Fruit fly (Drosophila melanogaster) whole organism, embryonic: ENCODE results near the gene TfIIFbeta.
A peak's percentile ranks its signal among the peaks of the same experiment; 100 is the strongest.

ENCODE experiments used
- Adf1 ChIP-seq: fragments of 200-800 bp; sonication (Bioruptor generic); IDR thresholded peaks from 2 replicates; pipeline ENCODE4 v1.3.6; 2022; ENCODE audit warnings: missing biosample characterization, missing genetic modification characterization
- BtbVII ChIP-seq: fragments of 200-800 bp; sonication (Bioruptor generic); optimal IDR thresholded peaks from 3 replicates; lab custom pipeline; 2017; ENCODE audit warnings: missing biosample characterization, mild to moderate bottlenecking, missing genetic modification characterization
- CG10321 ChIP-seq: fragments of 200-800 bp; sonication (Bioruptor generic); IDR thresholded peaks from 2 replicates; pipeline ENCODE4 v1.3.6; 2022; ENCODE audit warnings: missing biosample characterization, missing genetic modification characterization
- CG11696 ChIP-seq: fragments of 200-800 bp; sonication (Bioruptor generic); IDR thresholded peaks from 2 replicates; pipeline ENCODE4 v1.3.6; 2022; ENCODE audit warnings: missing biosample characterization, missing genetic modification characterization
- CG12104 ChIP-seq: fragments of 200-800 bp; sonication (Bioruptor generic); optimal IDR thresholded peaks from 3 replicates; lab custom pipeline; 2016; ENCODE audit warnings: missing biosample characterization, missing genetic modification characterization
- CG12155 ChIP-seq: fragments of 200-800 bp; sonication (Bioruptor generic); optimal IDR thresholded peaks from 3 replicates; lab custom pipeline; 2016; ENCODE audit warnings: missing biosample characterization, missing genetic modification characterization
- CG12299 ChIP-seq: fragments of 200-800 bp; sonication (Bioruptor generic); optimal IDR thresholded peaks from 2 replicates; lab custom pipeline; 2018; ENCODE audit warnings: missing biosample characterization, mild to moderate bottlenecking, missing genetic modification characterization
- CG12942 ChIP-seq: fragments of 200-800 bp; sonication (Bioruptor generic); optimal IDR thresholded peaks from 3 replicates; lab custom pipeline; 2016; ENCODE audit warnings: missing biosample characterization, missing genetic modification characterization
- CG14710 ChIP-seq: fragments of 200-800 bp; sonication (Bioruptor generic); optimal IDR thresholded peaks from 3 replicates; lab custom pipeline; 2019; ENCODE audit warnings: missing biosample characterization, mild to moderate bottlenecking, missing genetic modification characterization, moderate library complexity
- CG1647 ChIP-seq: fragments of 200-800 bp; sonication (Bioruptor generic); optimal IDR thresholded peaks from 3 replicates; lab custom pipeline; 2016; ENCODE audit warnings: missing biosample characterization, missing genetic modification characterization
- CG17568 ChIP-seq: fragments of 200-800 bp; sonication (Bioruptor generic); optimal IDR thresholded peaks from 2 replicates; lab custom pipeline; 2018; ENCODE audit warnings: missing biosample characterization, mild to moderate bottlenecking, missing genetic modification characterization, moderate library complexity
- CG2875 ChIP-seq: fragments of 200-800 bp; sonication (Bioruptor generic); optimal IDR thresholded peaks from 2 replicates; lab custom pipeline; 2017; ENCODE audit warnings: missing biosample characterization, mild to moderate bottlenecking, missing genetic modification characterization, missing genetic modification reagents
- CG31224 ChIP-seq: fragments of 200-800 bp; sonication (Bioruptor generic); IDR thresholded peaks from 2 replicates; pipeline ENCODE4 v1.3.6; 2022; ENCODE audit warnings: missing biosample characterization, missing genetic modification characterization
- CG31388 ChIP-seq: fragments of 200-800 bp; sonication (Bioruptor generic); optimal IDR thresholded peaks from 2 replicates; lab custom pipeline; 2016; ENCODE audit warnings: missing biosample characterization, missing genetic modification characterization
- CG31441 ChIP-seq: fragments of 200-800 bp; sonication (Bioruptor generic); IDR thresholded peaks from 2 replicates; pipeline ENCODE4 v1.3.6; 2022; ENCODE audit warnings: missing biosample characterization, missing genetic modification characterization
- CG34224 ChIP-seq: fragments of 200-800 bp; sonication (Bioruptor generic); IDR thresholded peaks from 3 replicates; pipeline ENCODE4 v1.3.6; 2022; ENCODE audit warnings: missing biosample characterization, missing genetic modification characterization; ENCODE audit not compliant: partially characterized antibody
- CG34422 ChIP-seq: fragments of 200-800 bp; sonication (Bioruptor generic); IDR thresholded peaks from 3 replicates; pipeline ENCODE4 v1.3.6; 2022; ENCODE audit warnings: missing biosample characterization, missing genetic modification characterization
- CG5180 ChIP-seq: fragments of 200-800 bp; sonication (Bioruptor generic); optimal IDR thresholded peaks from 3 replicates; lab custom pipeline; 2017; ENCODE audit warnings: missing biosample characterization, missing genetic modification characterization, mild to moderate bottlenecking, moderate library complexity, missing genetic modification reagents
- CG7928 ChIP-seq: fragments of 200-800 bp; sonication (Bioruptor generic); optimal IDR thresholded peaks from 2 replicates; lab custom pipeline; 2017; ENCODE audit warnings: missing biosample characterization, mild to moderate bottlenecking, missing genetic modification characterization
- CG7987 ChIP-seq: fragments of 200-800 bp; sonication (Bioruptor generic); optimal IDR thresholded peaks from 2 replicates; lab custom pipeline; 2018; ENCODE audit warnings: missing biosample characterization, mild to moderate bottlenecking, missing genetic modification characterization, moderate library complexity
- CG8944 ChIP-seq: fragments of 200-800 bp; sonication (Bioruptor generic); optimal IDR thresholded peaks from 3 replicates; lab custom pipeline; 2016; ENCODE audit warnings: missing biosample characterization, missing genetic modification characterization
- CG9437 ChIP-seq: fragments of 200-800 bp; sonication (Bioruptor generic); optimal IDR thresholded peaks from 2 replicates; lab custom pipeline; 2018; ENCODE audit warnings: missing biosample characterization, mild to moderate bottlenecking, missing genetic modification characterization
- Chrac-16 ChIP-seq: fragments of 200-800 bp; sonication (Bioruptor generic); optimal IDR thresholded peaks from 3 replicates; lab custom pipeline; 2016; ENCODE audit warnings: missing biosample characterization, missing genetic modification characterization
- GATAe ChIP-seq: fragments of 200-800 bp; sonication (Bioruptor generic); conservative IDR thresholded peaks from 2 replicates; pipeline ENCODE4 v1.3.6; 2022; ENCODE audit warnings: missing biosample characterization, missing genetic modification characterization
- Gsc ChIP-seq: fragments of 200-800 bp; sonication (Bioruptor generic); IDR thresholded peaks from 2 replicates; pipeline ENCODE4 v1.3.6; 2022; ENCODE audit warnings: missing biosample characterization, missing genetic modification characterization
- Gug ChIP-seq: fragments of 200-800 bp; sonication (Bioruptor generic); IDR thresholded peaks from 4 replicates; pipeline ENCODE4 v1.3.6; 2022; ENCODE audit warnings: missing biosample characterization, missing genetic modification characterization
- HmgD ChIP-seq: fragments of 200-800 bp; sonication (Bioruptor generic); optimal IDR thresholded peaks from 3 replicates; lab custom pipeline; 2016; ENCODE audit warnings: missing biosample characterization, missing genetic modification characterization
- MESR4 ChIP-seq: fragments of 200-800 bp; sonication (Bioruptor generic); optimal IDR thresholded peaks from 2 replicates; lab custom pipeline; 2018; ENCODE audit warnings: missing biosample characterization, mild to moderate bottlenecking, missing genetic modification characterization, moderate library complexity
- Nf-YC ChIP-seq: fragments of 200-800 bp; optimal IDR thresholded peaks from 3 replicates; lab custom pipeline; 2019; ENCODE audit warnings: missing biosample characterization, mild to moderate bottlenecking, missing genetic modification characterization, moderate library complexity
- Ptx1 ChIP-seq: fragments of 200-800 bp; sonication (Bioruptor generic); IDR thresholded peaks from 2 replicates; pipeline ENCODE4 v1.3.6; 2022; ENCODE audit warnings: missing biosample characterization, missing genetic modification characterization
- Sin3A ChIP-seq: fragments of >200 bp; optimal IDR thresholded peaks from 2 replicates; lab custom pipeline; 2018
- ac ChIP-seq: fragments of 200-800 bp; sonication (Bioruptor generic); optimal IDR thresholded peaks from 3 replicates; lab custom pipeline; 2017; ENCODE audit warnings: missing biosample characterization, mild to moderate bottlenecking, missing genetic modification characterization
- ara ChIP-seq: fragments of 200-800 bp; sonication (Bioruptor generic); IDR thresholded peaks from 2 replicates; pipeline ENCODE4 v1.3.6; 2022; ENCODE audit warnings: missing biosample characterization, missing genetic modification characterization
- crol ChIP-seq: fragments of 200-800 bp; sonication (Bioruptor generic); IDR thresholded peaks from 2 replicates; pipeline ENCODE4 v1.3.6; 2022; ENCODE audit warnings: missing biosample characterization, missing genetic modification characterization
- cwo ChIP-seq: fragments of 200-800 bp; sonication (Bioruptor generic); optimal IDR thresholded peaks from 3 replicates; lab custom pipeline; 2017; ENCODE audit warnings: missing biosample characterization, missing genetic modification characterization, mild to moderate bottlenecking, moderate library complexity, missing genetic modification reagents
- dpn ChIP-seq, 2 experiments: fragments of 200-800 bp; sonication (Bioruptor generic); optimal IDR thresholded peaks; 3 replicates each; lab custom pipeline; 2016; ENCODE audit warnings: missing biosample characterization in 2 of 2, missing genetic modification characterization in 2 of 2
- ems ChIP-seq: fragments of 200-800 bp; sonication (Bioruptor generic); optimal IDR thresholded peaks from 3 replicates; lab custom pipeline; 2016; ENCODE audit warnings: missing biosample characterization, missing genetic modification characterization
- ftz-f1 ChIP-seq: fragments of 200-800 bp; sonication (Bioruptor generic); optimal IDR thresholded peaks from 2 replicates; lab custom pipeline; 2016; ENCODE audit warnings: missing biosample characterization, missing genetic modification characterization
- lola ChIP-seq, 3 experiments: fragments of >200 bp in 2 of 3; fragments of 200-800 bp in 1 of 3; sonication (Bioruptor generic) in 1 of 3; optimal IDR thresholded peaks; 2 replicates each; lab custom pipeline; 2017 to 2019; ENCODE audit warnings: missing biosample characterization in 3 of 3, missing genetic modification characterization in 3 of 3, mild to moderate bottlenecking in 1 of 3, moderate library complexity in 1 of 3
- nerfin-2 ChIP-seq: fragments of 200-800 bp; sonication (Bioruptor generic); IDR thresholded peaks from 2 replicates; pipeline ENCODE4 v1.3.6; 2022; ENCODE audit warnings: missing biosample characterization, missing genetic modification characterization; ENCODE audit not compliant: partially characterized antibody
- otp ChIP-seq: fragments of 200-800 bp; sonication (Bioruptor generic); IDR thresholded peaks from 3 replicates; pipeline ENCODE4, ENCODE4 v1.3.6; 2022; ENCODE audit warnings: missing biosample characterization, missing genetic modification characterization
- pum ChIP-seq: fragments of 200-800 bp; sonication (Bioruptor generic); optimal IDR thresholded peaks from 2 replicates; lab custom pipeline; 2016; ENCODE audit warnings: missing biosample characterization, missing genetic modification characterization
- salm ChIP-seq: fragments of 200-800 bp; sonication (Bioruptor generic); optimal IDR thresholded peaks from 2 replicates; lab custom pipeline; 2018; ENCODE audit warnings: missing biosample characterization, mild to moderate bottlenecking, missing genetic modification characterization
- schlank ChIP-seq: fragments of 200-800 bp; sonication (Bioruptor generic); optimal IDR thresholded peaks from 2 replicates; lab custom pipeline; 2018; ENCODE audit warnings: missing biosample characterization, mild to moderate bottlenecking, missing genetic modification characterization
- sens ChIP-seq: fragments of 200-800 bp; sonication (Bioruptor generic); peaks from one replicate; lab custom pipeline; 2016; ENCODE audit warnings: missing biosample characterization, missing genetic modification characterization
- slp2 ChIP-seq: fragments of 200-800 bp; sonication (Bioruptor generic); optimal IDR thresholded peaks from 2 replicates; lab custom pipeline; 2016; ENCODE audit warnings: missing biosample characterization, missing genetic modification characterization
- usp ChIP-seq: fragments of >200 bp; optimal IDR thresholded peaks from 2 replicates; lab custom pipeline; 2017; ENCODE audit warnings: missing biosample characterization, missing genetic modification characterization
- vfl ChIP-seq: fragments of 200-800 bp; sonication (Bioruptor generic); optimal IDR thresholded peaks from 2 replicates; lab custom pipeline; 2016; ENCODE audit warnings: missing biosample characterization, missing genetic modification characterization
- vnd ChIP-seq: fragments of 200-800 bp; sonication (Bioruptor generic); IDR thresholded peaks from 3 replicates; pipeline ENCODE4 v1.3.6; 2022; ENCODE audit warnings: missing biosample characterization, missing genetic modification characterization; ENCODE audit not compliant: partially characterized antibody
- wek ChIP-seq: fragments of 200-800 bp; sonication (Bioruptor generic); optimal IDR thresholded peaks from 3 replicates; lab custom pipeline; 2018; ENCODE audit warnings: missing biosample characterization, mild to moderate bottlenecking, missing genetic modification characterization, moderate library complexity
- zfh2 ChIP-seq: fragments of 200-800 bp; sonication (Bioruptor generic); optimal IDR thresholded peaks from 2 replicates; lab custom pipeline; 2016; ENCODE audit warnings: missing biosample characterization, missing genetic modification characterization

The TfIIFbeta gene

DNA sequence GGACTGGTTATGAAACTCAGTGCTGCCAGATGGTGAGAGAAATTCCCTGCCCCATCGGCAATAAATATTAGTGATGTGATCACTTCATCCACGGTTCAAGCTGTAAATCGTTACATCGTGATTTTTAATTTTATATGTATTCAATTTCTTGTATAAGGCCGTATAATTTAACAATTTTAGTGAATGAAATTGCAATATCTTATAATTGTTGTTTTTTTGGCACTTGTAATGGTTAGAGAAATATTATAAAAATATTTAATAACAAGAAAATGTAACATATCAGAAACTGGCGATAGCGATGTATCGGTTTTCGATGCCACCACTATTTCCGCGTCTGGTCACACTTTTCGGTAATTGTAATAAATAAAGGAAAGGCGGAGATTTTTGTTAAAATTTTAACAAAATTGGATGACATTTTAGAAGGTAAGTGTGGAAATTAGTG lies 16.5 kb upstream of the TfIIFbeta start, which contains the start of the genes mRpL37 and Rbp1 (continued):
- TF ChIP-seq CG31224 (GFP tag; lab: Robert Waterston, UW) = 0 out of 2 replicates have a peak, but pooled peaks have one; percentile 52
- peak; percentile 76 for TF ChIP-seq Nf-YC (tag; lab: Kevin White, UChicago)
- peak; percentile 21 for TF ChIP-seq slp2
- TF ChIP-seq CG11696 (GFP tag; lab: Robert Waterston, UW) = no peak
- TF ChIP-seq BtbVII = no peak
- peak; percentile 33 for TF ChIP-seq CG1647 (GFP tag; lab: Kevin White, UChicago)
- peak; percentile 21 for TF ChIP-seq CG7928 (GFP tag; lab: Kevin White, UChicago)
- no peak for TF ChIP-seq CG7987 (GFP tag; lab: Kevin White, UChicago)
- peak; percentile 88 for TF ChIP-seq ems (GFP tag; lab: Kevin White, UChicago)
- no peak for TF ChIP-seq HmgD (GFP tag; lab: Kevin White, UChicago)
- TF ChIP-seq Ptx1 (GFP tag; lab: Robert Waterston, UW) = peak; percentile 91
- peak; percentile 73; the same call in 3 of the 4 replicates for TF ChIP-seq Gug (GFP tag; lab: Robert Waterston, UW)
- peak in 1 of 3 experiments; percentile 86 for TF ChIP-seq lola (GFP tag; optimal IDR thresholded peaks at IDR 0.05; lab: Kevin White, UChicago)
- TF ChIP-seq cwo = peak; percentile 19
- TF ChIP-seq CG2875 (GFP tag; lab: Kevin White, UChicago) = no peak
- TF ChIP-seq nerfin-2 (GFP tag; lab: Robert Waterston, UW) = peak; percentile 50; the same call in 1 of the 2 replicates
- TF ChIP-seq wek (GFP tag; lab: Kevin White, UChicago) = no peak
- TF ChIP-seq crol (GFP tag; lab: Robert Waterston, UW) = no peak
- TF ChIP-seq CG9437 (GFP tag; lab: Kevin White, UChicago) = peak; percentile 58
- TF ChIP-seq CG8944 (GFP tag; lab: Kevin White, UChicago) = peak; percentile 34
- peak; percentile 48 to 82 for TF ChIP-seq dpn (GFP tag; optimal IDR thresholded peaks at IDR 0.05; lab: Kevin White, UChicago)
- TF ChIP-seq Adf1 (GFP tag; lab: Robert Waterston, UW) = peak; percentile 31; the same call in 1 of the 2 replicates
- no peak for TF ChIP-seq GATAe (GFP tag; lab: Robert Waterston, UW)
- TF ChIP-seq zfh2 (GFP tag; lab: Kevin White, UChicago) = peak; percentile 67
- TF ChIP-seq CG12104 (GFP tag; lab: Kevin White, UChicago) = peak; percentile 50
- TF ChIP-seq CG12155 = peak; percentile 79
- TF ChIP-seq ac (GFP tag; lab: Kevin White, UChicago) = no peak
- peak; percentile 17 for TF ChIP-seq schlank (tag; lab: Kevin White, UChicago)
- peak; percentile 71 for TF ChIP-seq pum (GFP tag; lab: Kevin White, UChicago)
- TF ChIP-seq CG17568 (GFP tag; lab: Kevin White, UChicago) = no peak
- TF ChIP-seq CG12299 (tag; lab: Kevin White, UChicago) = peak; percentile 55
- TF ChIP-seq CG5180 (GFP tag; lab: Kevin White, UChicago) = no peak
- TF ChIP-seq vnd = peak; percentile 88
- peak; percentile 92 for TF ChIP-seq sens (GFP tag; lab: Kevin White, UChicago)
- TF ChIP-seq Sin3A (lab: Kevin White, UChicago) = peak; percentile 87
- peak; percentile 23 for TF ChIP-seq salm
- peak; percentile 83 for TF ChIP-seq Chrac-16 (GFP tag; lab: Kevin White, UChicago)
- TF ChIP-seq CG34224 (GFP tag; lab: Robert Waterston, UW) = peak; percentile 79
- no peak for TF ChIP-seq ftz-f1 (GFP tag; lab: Kevin White, UChicago)
- TF ChIP-seq CG34422 (GFP tag; lab: Robert Waterston, UW) = peak; percentile 47; the same call in 2 of the 3 replicates
- TF ChIP-seq CG31388 (GFP tag; lab: Kevin White, UChicago) = no peak
- peak; percentile 55 for TF ChIP-seq vfl (GFP tag; lab: Kevin White, UChicago)
- peak; percentile 93 for TF ChIP-seq CG14710
- TF ChIP-seq CG12942 (GFP tag; lab: Kevin White, UChicago) = peak; percentile 75
- TF ChIP-seq MESR4 (GFP tag; lab: Kevin White, UChicago) = no peak
- no peak for TF ChIP-seq otp (GFP tag; lab: Robert Waterston, UW)
- TF ChIP-seq ara (GFP tag; lab: Robert Waterston, UW) = no peak
- TF ChIP-seq CG10321 (GFP tag; lab: Robert Waterston, UW) = no peak
- TF ChIP-seq Gsc (GFP tag; lab: Robert Waterston, UW) = peak; percentile 50; the same call in 1 of the 2 replicates
- peak; percentile 96 for TF ChIP-seq CG31441 (GFP tag; lab: Robert Waterston, UW)
- TF ChIP-seq usp (GFP tag; lab: Kevin White, UChicago) = no peak
